Fruit fly (Drosophila melanogaster): Measurements from ENCODE around the gene CG31676.

CG31676 gene

dm6 chr2L:20803733-20804164, 36.8 kb upstream of the CG31676 start (continued):
- TF ChIP-seq CG34224 (GFP tag; IDR thresholded peaks at IDR 0.05; ENCODE audit: partially characterized antibody) (no peak), Mrtf (GFP tag; IDR thresholded peaks at IDR 0.05) (no peak), nau (GFP tag; optimal IDR thresholded peaks at IDR 0.05) (no peak), CG10147 (GFP tag; optimal IDR thresholded peaks at IDR 0.05) (no peak), CG13287 (GFP tag; IDR thresholded peaks at IDR 0.05; ENCODE audit: partially characterized antibody) (no peak), CG5245 (GFP tag; optimal IDR thresholded peaks at IDR 0.05) (no peak), CG17328 (GFP tag; IDR thresholded peaks at IDR 0.05) (no peak), Abd-B (GFP tag; optimal IDR thresholded peaks at IDR 0.05) (no peak)

- TF ChIP-seq NC2α (GFP tag; optimal IDR thresholded peaks at IDR 0.05) (peak; percentile 15), CG10959 (GFP tag; IDR thresholded peaks at IDR 0.05) (peak; percentile 91), CG9609 (GFP tag; optimal IDR thresholded peaks at IDR 0.05) (peak; percentile 57), wek (GFP tag; optimal IDR thresholded peaks at IDR 0.05) (peak; percentile 70), Trl (optimal IDR thresholded peaks at IDR 0.05) (no peak), Trl (GFP tag; optimal IDR thresholded peaks at IDR 0.05) (peak; percentile 54), Dll (GFP tag; IDR thresholded peaks at IDR 0.05; ENCODE audit: partially characterized antibody) (peak; percentile 64; the same call in 2 of the 4 replicates), CG6765 (GFP tag; optimal IDR thresholded peaks at IDR 0.05) (peak; percentile 93), dpn (GFP tag; optimal IDR thresholded peaks at IDR 0.05) (peak; percentile 78 to 96), CG10431 (GFP tag; optimal IDR thresholded peaks at IDR 0.05) (peak; percentile 77), Dbx (GFP tag; IDR thresholded peaks at IDR 0.05) (peak; percentile 96), Asciz (GFP tag; optimal IDR thresholded peaks at IDR 0.05) (peak; percentile 94), CG2129 (GFP tag; IDR thresholded peaks at IDR 0.05; ENCODE audit: partially characterized antibody) (no peak), CG3847 (GFP tag; IDR thresholded peaks at IDR 0.05) (peak; percentile 95), CG32532 (GFP tag; IDR thresholded peaks at IDR 0.05) (peak; percentile 96), bcd (GFP tag; optimal IDR thresholded peaks at IDR 0.05) (peak; percentile 95), ham (GFP tag; IDR thresholded peaks at IDR 0.05) (peak; percentile 88), Gug (GFP tag; IDR thresholded peaks at IDR 0.05) (peak; percentile 92), zfh1 (GFP tag; IDR thresholded peaks at IDR 0.05) (peak; percentile 95), Bgb (GFP tag; IDR thresholded peaks at IDR 0.05; ENCODE audit: partially characterized antibody) (peak; percentile 75), CG33557 (GFP tag; optimal IDR thresholded peaks at IDR 0.05) (peak; percentile 78), CG12299 (tag; optimal IDR thresholded peaks at IDR 0.05) (peak; percentile 94), Optix (GFP tag; IDR thresholded peaks at IDR 0.05) (peak; percentile 91), CG15601 (tag; optimal IDR thresholded peaks at IDR 0.05) (peak; percentile 89), CG18764 (GFP tag; optimal IDR thresholded peaks at IDR 0.05) (peak; percentile 88), CG4617 (GFP tag; optimal IDR thresholded peaks at IDR 0.05; ENCODE audit: borderline replicate concordance) (peak; percentile 85), CG2678 (tag; optimal IDR thresholded peaks at IDR 0.05) (peak; percentile 97), CG43689 (GFP tag; IDR thresholded peaks at IDR 0.05) (peak; percentile 93), pb (GFP tag; optimal IDR thresholded peaks at IDR 0.05) (no peak), CG13123 (GFP tag; optimal IDR thresholded peaks at IDR 0.05) (peak; percentile 91), inv (GFP tag; IDR thresholded peaks at IDR 0.05; ENCODE audit: partially characterized antibody) (peak; percentile 73), ttk (GFP tag; IDR thresholded peaks at IDR 0.05) (peak; percentile 91), CG16813 (GFP tag; IDR thresholded peaks at IDR 0.05; ENCODE audit: partially characterized antibody) (peak; percentile 84), onecut (GFP tag; IDR thresholded peaks at IDR 0.05) (peak; percentile 82), twi (tag; optimal IDR thresholded peaks at IDR 0.05) (peak; percentile 89), z (GFP tag; IDR thresholded peaks at IDR 0.05) (peak; percentile 61; the same call in 1 of the 3 replicates), fd96Cb (tag; optimal IDR thresholded peaks at IDR 0.05) (peak; percentile 92), CG11247 (GFP tag; IDR thresholded peaks at IDR 0.05) (peak; percentile 94), mam (GFP tag; optimal IDR thresholded peaks at IDR 0.05) (peak; percentile 76), CG1602 (GFP tag; optimal IDR thresholded peaks at IDR 0.05) (peak; percentile 94), CG34224 (GFP tag; IDR thresholded peaks at IDR 0.05; ENCODE audit: partially characterized antibody) (peak; percentile 75)
These were observed 34.8 kb upstream of the CG31676 start for dm6 chr2L:20805624-20806339.

Measured in whole organism, embryonic.